Fruit fly (Drosophila melanogaster) whole organism, prepupa: ENCODE results near the gene ppk23.

Experiments used
- Blimp-1 ChIP-seq: fragments of 200-800 bp; sonication (Bioruptor generic); optimal IDR thresholded peaks from 3 replicates; lab custom pipeline; 2017; ENCODE audit warnings: missing biosample characterization, missing genetic modification characterization, mild to moderate bottlenecking, moderate library complexity, missing genetic modification reagents
- CG10631 ChIP-seq: fragments of 200-800 bp; sonication (Bioruptor generic); optimal IDR thresholded peaks from 2 replicates; lab custom pipeline; 2016; ENCODE audit warnings: missing biosample characterization, missing genetic modification characterization
- CG10669 ChIP-seq: fragments of 200-800 bp; sonication (Bioruptor generic); optimal IDR thresholded peaks from 3 replicates; lab custom pipeline; 2018; ENCODE audit warnings: missing biosample characterization, mild to moderate bottlenecking, missing genetic modification characterization, moderate library complexity
- CG11294 ChIP-seq: fragments of 200-800 bp; sonication (Bioruptor generic); IDR thresholded peaks from 2 replicates; pipeline ENCODE4 v1.3.6; 2022; ENCODE audit warnings: missing biosample characterization, missing genetic modification characterization
- CG11762 ChIP-seq: fragments of 200-800 bp; sonication (Bioruptor generic); optimal IDR thresholded peaks from 3 replicates; lab custom pipeline; 2016; ENCODE audit warnings: missing biosample characterization, missing genetic modification characterization; ENCODE audit not compliant: insufficient read depth
- CG11902 ChIP-seq: fragments of 200-800 bp; sonication (Bioruptor generic); optimal IDR thresholded peaks from 3 replicates; lab custom pipeline; 2016; ENCODE audit warnings: missing biosample characterization, missing genetic modification characterization
- CG15336 ChIP-seq: fragments of 200-800 bp; sonication (Bioruptor generic); IDR thresholded peaks from 2 replicates; pipeline ENCODE4 v1.3.6; 2022; ENCODE audit warnings: missing biosample characterization, missing genetic modification characterization
- CG16779 ChIP-seq: fragments of 200-800 bp; sonication (Bioruptor generic); optimal IDR thresholded peaks from 3 replicates; lab custom pipeline; 2017; ENCODE audit warnings: missing biosample characterization, mild to moderate bottlenecking, missing genetic modification characterization
- CG32006 ChIP-seq: fragments of 200-800 bp; sonication (Bioruptor generic); optimal IDR thresholded peaks from 3 replicates; lab custom pipeline; 2017; ENCODE audit warnings: missing biosample characterization, mild to moderate bottlenecking, missing genetic modification characterization
- CG34406 ChIP-seq: fragments of 200-800 bp; sonication (Bioruptor generic); optimal IDR thresholded peaks from 3 replicates; lab custom pipeline; 2016; ENCODE audit warnings: missing biosample characterization, missing genetic modification characterization
- CG3919 ChIP-seq: fragments of 200-800 bp; sonication (Bioruptor generic); optimal IDR thresholded peaks from 3 replicates; lab custom pipeline; 2016; ENCODE audit warnings: missing biosample characterization, missing genetic modification characterization
- CG4318 ChIP-seq: fragments of 200-800 bp; sonication (Bioruptor generic); optimal IDR thresholded peaks from 3 replicates; lab custom pipeline; 2017; ENCODE audit warnings: missing biosample characterization, mild to moderate bottlenecking, missing genetic modification characterization
- CG6163 ChIP-seq: fragments of 200-800 bp; sonication (Bioruptor generic); IDR thresholded peaks from 3 replicates; pipeline ENCODE4 v1.3.6; 2022; ENCODE audit warnings: missing biosample characterization, missing genetic modification characterization
- CG6792 ChIP-seq: fragments of 200-800 bp; sonication (Bioruptor generic); optimal IDR thresholded peaks from 3 replicates; lab custom pipeline; 2016; ENCODE audit warnings: missing biosample characterization, missing genetic modification characterization
- CG6808 ChIP-seq: fragments of 200-800 bp; sonication (Bioruptor generic); optimal IDR thresholded peaks from 3 replicates; lab custom pipeline; 2017; ENCODE audit warnings: missing biosample characterization, missing genetic modification characterization, mild to moderate bottlenecking, moderate library complexity, missing genetic modification reagents
- CG6854 ChIP-seq: fragments of 200-800 bp; sonication (Bioruptor generic); optimal IDR thresholded peaks from 2 replicates; lab custom pipeline; 2017; ENCODE audit warnings: missing biosample characterization, mild to moderate bottlenecking, missing genetic modification characterization
- CG8319 ChIP-seq: fragments of 200-800 bp; sonication (Bioruptor generic); optimal IDR thresholded peaks from 3 replicates; lab custom pipeline; 2016; ENCODE audit warnings: missing biosample characterization, missing genetic modification characterization
- CG9139 ChIP-seq: fragments of 200-800 bp; sonication (Bioruptor generic); optimal IDR thresholded peaks from 3 replicates; lab custom pipeline; 2017; ENCODE audit warnings: missing biosample characterization, mild to moderate bottlenecking, missing genetic modification characterization
- Eip75B ChIP-seq: fragments of 200-800 bp; sonication (Bioruptor generic); optimal IDR thresholded peaks from 3 replicates; lab custom pipeline; 2016; ENCODE audit warnings: missing biosample characterization, missing genetic modification characterization
- Eip78C ChIP-seq: fragments of 200-800 bp; sonication (Bioruptor generic); peaks from one replicate; lab custom pipeline; 2016; ENCODE audit warnings: missing biosample characterization, missing genetic modification characterization
- Eip93F ChIP-seq: fragments of 200-800 bp; sonication (Bioruptor generic); optimal IDR thresholded peaks from 2 replicates; lab custom pipeline; 2016; ENCODE audit warnings: missing biosample characterization, mild to moderate bottlenecking, missing genetic modification characterization
- Ets21C ChIP-seq: fragments of 200-800 bp; sonication (Bioruptor generic); optimal IDR thresholded peaks from 3 replicates; lab custom pipeline; 2016; ENCODE audit warnings: missing biosample characterization, missing genetic modification characterization
- Ets96B ChIP-seq: fragments of 200-800 bp; optimal IDR thresholded peaks from 2 replicates; lab custom pipeline; 2019; ENCODE audit warnings: missing biosample characterization, mild to moderate bottlenecking, missing genetic modification characterization, moderate library complexity
- Gug ChIP-seq: fragments of 200-800 bp; sonication (Bioruptor generic); IDR thresholded peaks from 2 replicates; pipeline ENCODE4 v1.3.6; 2022; ENCODE audit warnings: missing biosample characterization, missing genetic modification characterization
- Hr39 ChIP-seq: fragments of 200-800 bp; sonication (Bioruptor generic); optimal IDR thresholded peaks from 2 replicates; lab custom pipeline; 2016; ENCODE audit warnings: missing biosample characterization, missing genetic modification characterization
- Hr4 ChIP-seq: fragments of 200-800 bp; sonication (Bioruptor generic); optimal IDR thresholded peaks from 3 replicates; lab custom pipeline; 2016; ENCODE audit warnings: missing biosample characterization, missing genetic modification characterization
- Lpt ChIP-seq: fragments of 200-800 bp; sonication (Bioruptor generic); optimal IDR thresholded peaks from 3 replicates; lab custom pipeline; 2016; ENCODE audit warnings: missing biosample characterization, missing genetic modification characterization
- Met ChIP-seq: fragments of 200-800 bp; sonication (Bioruptor generic); optimal IDR thresholded peaks from 3 replicates; lab custom pipeline; 2016; ENCODE audit warnings: missing biosample characterization, missing genetic modification characterization
- Smox ChIP-seq: fragments of 200-800 bp; sonication (Bioruptor generic); optimal IDR thresholded peaks from 3 replicates; lab custom pipeline; 2016; ENCODE audit warnings: missing biosample characterization, missing genetic modification characterization
- Sox102F ChIP-seq: fragments of 200-800 bp; sonication (Bioruptor generic); optimal IDR thresholded peaks from 2 replicates; lab custom pipeline; 2016; ENCODE audit warnings: missing biosample characterization, mild to moderate bottlenecking, missing genetic modification characterization
- Sox14 ChIP-seq: fragments of 200-800 bp; sonication (Bioruptor generic); optimal IDR thresholded peaks from 3 replicates; lab custom pipeline; 2016; ENCODE audit warnings: missing biosample characterization, missing genetic modification characterization
- Sox15 ChIP-seq: fragments of 200-800 bp; sonication (Bioruptor generic); optimal IDR thresholded peaks from 3 replicates; lab custom pipeline; 2016; ENCODE audit warnings: missing biosample characterization, missing genetic modification characterization
- acj6 ChIP-seq: fragments of 200-800 bp; sonication (Bioruptor generic); optimal IDR thresholded peaks from 3 replicates; lab custom pipeline; 2016; ENCODE audit warnings: missing biosample characterization, missing genetic modification characterization
- cyc ChIP-seq: fragments of 200-800 bp; sonication (Bioruptor generic); optimal IDR thresholded peaks from 3 replicates; lab custom pipeline; 2016; ENCODE audit warnings: missing biosample characterization, missing genetic modification characterization
- esn ChIP-seq: fragments of 200-800 bp; sonication (Bioruptor generic); optimal IDR thresholded peaks from 2 replicates; lab custom pipeline; 2016; ENCODE audit warnings: missing biosample characterization, mild to moderate bottlenecking, missing genetic modification characterization, moderate library complexity
- fd59A ChIP-seq: fragments of 200-800 bp; sonication (Bioruptor generic); optimal IDR thresholded peaks from 2 replicates; lab custom pipeline; 2017; ENCODE audit warnings: missing biosample characterization, mild to moderate bottlenecking, missing genetic modification characterization, missing genetic modification reagents
- fd85E ChIP-seq: fragments of 200-800 bp; sonication (Bioruptor generic); optimal IDR thresholded peaks from 3 replicates; lab custom pipeline; 2016; ENCODE audit warnings: missing biosample characterization, missing genetic modification characterization
- fkh ChIP-seq: fragments of 200-800 bp; sonication (Bioruptor generic); optimal IDR thresholded peaks from 3 replicates; lab custom pipeline; 2017; ENCODE audit warnings: missing biosample characterization, mild to moderate bottlenecking, missing genetic modification characterization, moderate library complexity
- lz ChIP-seq: fragments of 200-800 bp; sonication (Bioruptor generic); optimal IDR thresholded peaks from 3 replicates; lab custom pipeline; 2016; ENCODE audit warnings: missing biosample characterization, missing genetic modification characterization
- net ChIP-seq: fragments of 200-800 bp; sonication (Bioruptor generic); optimal IDR thresholded peaks from 3 replicates; lab custom pipeline; 2016; ENCODE audit warnings: missing biosample characterization, missing genetic modification characterization
- pdm3 ChIP-seq: fragments of 200-800 bp; sonication (Bioruptor generic); optimal IDR thresholded peaks from 3 replicates; lab custom pipeline; 2016; ENCODE audit warnings: missing biosample characterization, missing genetic modification characterization
- salr ChIP-seq, 2 experiments: fragments of 200-800 bp; sonication (Bioruptor generic); optimal IDR thresholded peaks; 3 replicates each; lab custom pipeline; 2016 to 2018; ENCODE audit warnings: missing biosample characterization in 2 of 2, missing genetic modification characterization in 2 of 2, mild to moderate bottlenecking in 1 of 2
- spab ChIP-seq: fragments of 200-800 bp; sonication (Bioruptor generic); optimal IDR thresholded peaks from 2 replicates; lab custom pipeline; 2017; ENCODE audit warnings: missing biosample characterization, mild to moderate bottlenecking, missing genetic modification characterization, missing genetic modification reagents
- ss ChIP-seq, 2 experiments: fragments of 200-800 bp; sonication (Bioruptor generic); optimal IDR thresholded peaks; 2 replicates in 1 of 2; 3 replicates in 1 of 2; lab custom pipeline; 2017 to 2018; ENCODE audit warnings: mild to moderate bottlenecking in 2 of 2, missing biosample characterization in 2 of 2, missing genetic modification characterization in 2 of 2, moderate library complexity in 1 of 2
- svp ChIP-seq: fragments of 200-800 bp; sonication (Bioruptor generic); peaks from one replicate; lab custom pipeline; 2016; ENCODE audit warnings: missing biosample characterization, missing genetic modification characterization
- topi ChIP-seq: fragments of 200-800 bp; sonication (Bioruptor generic); optimal IDR thresholded peaks from 3 replicates; lab custom pipeline; 2016; ENCODE audit warnings: missing biosample characterization, missing genetic modification characterization
- vri ChIP-seq: fragments of 200-800 bp; sonication (Bioruptor generic); optimal IDR thresholded peaks from 3 replicates; lab custom pipeline; 2016; ENCODE audit warnings: missing biosample characterization, mild to moderate bottlenecking, missing genetic modification characterization

The ppk23 gene

dm6 chrX:17518117-17518689, 50.8 kb downstream of the ppk23 start (continued):
- TF ChIP-seq fd85E (GFP tag; lab: Kevin White, UChicago) (no peak), CG16779 (tag; lab: Kevin White, UChicago) (no peak), CG4318 (GFP tag; lab: Kevin White, UChicago) (peak; percentile 56), CG10631 (GFP tag; lab: Kevin White, UChicago) (peak; percentile 39), topi (peak; percentile 62), Eip75B (GFP tag; lab: Kevin White, UChicago) (peak; percentile 32), Sox14 (GFP tag; lab: Kevin White, UChicago) (peak; percentile 75), Smox (GFP tag; lab: Kevin White, UChicago) (peak; percentile 43), CG11762 (GFP tag; lab: Kevin White, UChicago) (no peak), Ets96B (tag; lab: Kevin White, UChicago) (peak; percentile 44), CG6163 (GFP tag; lab: Robert Waterston, UW) (no peak), svp (GFP tag; lab: Kevin White, UChicago) (peak; percentile 87), pdm3 (GFP tag; lab: Kevin White, UChicago) (peak; percentile 70), CG3919 (peak; percentile 68), CG6808 (GFP tag; lab: Kevin White, UChicago) (peak; percentile 16)

DNA sequence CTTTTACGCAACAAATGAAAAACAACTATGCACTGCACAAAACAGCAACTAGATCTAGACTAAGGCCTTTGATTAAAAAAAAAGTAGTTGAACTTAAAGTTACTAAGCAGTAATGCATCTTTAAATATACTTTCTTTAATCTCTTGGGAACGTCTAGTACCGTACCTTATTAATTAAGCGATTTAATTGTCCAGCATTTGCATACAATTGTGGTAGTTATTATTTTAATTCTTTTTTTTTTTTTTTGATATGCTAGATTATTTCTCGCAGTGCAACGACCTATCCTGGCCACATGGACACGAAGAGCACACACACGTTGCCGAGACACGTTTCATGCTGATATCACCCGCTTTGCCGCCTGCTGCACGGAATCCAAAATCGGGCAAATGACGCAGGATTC, 52.3 kb downstream of the ppk23 start:
- TF ChIP-seq pdm3 (GFP tag; lab: Kevin White, UChicago) (peak; percentile 19), CG6854 (GFP tag; lab: Kevin White, UChicago) (no peak), CG9139 (GFP tag; lab: Kevin White, UChicago) (no peak), CG8319 (no peak), CG10669 (GFP tag; lab: Kevin White, UChicago) (peak; percentile 10), Blimp-1 (GFP tag; lab: Kevin White, UChicago) (no peak), Smox (GFP tag; lab: Kevin White, UChicago) (no peak), spab (GFP tag; lab: Kevin White, UChicago) (no peak), Sox102F (GFP tag; lab: Kevin White, UChicago) (no peak), cyc (GFP tag; lab: Kevin White, UChicago) (no peak), Hr4 (GFP tag; lab: Kevin White, UChicago) (no peak), CG34406 (no peak), CG6163 (GFP tag; lab: Robert Waterston, UW) (no peak), Lpt (GFP tag; lab: Kevin White, UChicago) (no peak), CG15336 (GFP tag; lab: Robert Waterston, UW) (peak; percentile 36; the same call in 1 of the 2 replicates), Ets96B (tag; lab: Kevin White, UChicago) (no peak), Gug (no peak), CG10631 (GFP tag; lab: Kevin White, UChicago) (no peak), Eip93F (GFP tag; lab: Kevin White, UChicago) (no peak), CG16779 (tag; lab: Kevin White, UChicago) (no peak), esn (GFP tag; lab: Kevin White, UChicago) (peak; percentile 8), Sox14 (GFP tag; lab: Kevin White, UChicago) (peak; percentile 11), CG6808 (GFP tag; lab: Kevin White, UChicago) (no peak), svp (GFP tag; lab: Kevin White, UChicago) (peak; percentile 64), net (no peak), fkh (GFP tag; lab: Kevin White, UChicago) (no peak), CG4318 (GFP tag; lab: Kevin White, UChicago) (no peak), CG11902 (GFP tag; lab: Kevin White, UChicago) (no peak), Eip75B (GFP tag; lab: Kevin White, UChicago) (no peak), topi (peak; percentile 19), Hr39 (GFP tag; lab: Kevin White, UChicago) (no peak), acj6 (peak; percentile 11), CG32006 (peak; percentile 38), ss (GFP tag; optimal IDR thresholded peaks at IDR 0.05; lab: Kevin White, UChicago) (no peak), Ets21C (GFP tag; lab: Kevin White, UChicago) (no peak), Met (GFP tag; lab: Kevin White, UChicago) (no peak), CG11294 (GFP tag; lab: Robert Waterston, UW) (no peak), Sox15 (GFP tag; lab: Kevin White, UChicago) (no peak), salr (GFP tag; optimal IDR thresholded peaks at IDR 0.05; lab: Kevin White, UChicago) (peak in 1 of 2 experiments; percentile 14), CG11762 (GFP tag; lab: Kevin White, UChicago) (no peak), fd59A (GFP tag; lab: Kevin White, UChicago) (no peak), Eip78C (peak; percentile 75), vri (GFP tag; lab: Kevin White, UChicago) (no peak), CG6792 (GFP tag; lab: Kevin White, UChicago) (no peak), lz (GFP tag; lab: Kevin White, UChicago) (no peak)
